Worm (Caenorhabditis elegans): ENCODE results near the gene unc-112.

unc-112 gene

ce11 chrV:14696604-14697307, at the start of gene unc-112:
TSS of gene unc-112 (minus strand) at chrV:14696654.
- TF ChIP-seq him-1 (tag; optimal IDR thresholded peaks at IDR 0.05) (peak; percentile 50), dao-5 (tag; optimal IDR thresholded peaks at IDR 0.05) (no peak), W03F9.2 (tag; optimal IDR thresholded peaks at IDR 0.05) (peak; percentile 77)

ce11 chrV:14744824-14745223, 48.4 kb upstream of the unc-112 start:
- TF ChIP-seq W03F9.2 (tag; optimal IDR thresholded peaks at IDR 0.05): no peak
- no peak for TF ChIP-seq dao-5 (tag; optimal IDR thresholded peaks at IDR 0.05)
- no peak for TF ChIP-seq him-1 (tag; optimal IDR thresholded peaks at IDR 0.05)

DNA sequence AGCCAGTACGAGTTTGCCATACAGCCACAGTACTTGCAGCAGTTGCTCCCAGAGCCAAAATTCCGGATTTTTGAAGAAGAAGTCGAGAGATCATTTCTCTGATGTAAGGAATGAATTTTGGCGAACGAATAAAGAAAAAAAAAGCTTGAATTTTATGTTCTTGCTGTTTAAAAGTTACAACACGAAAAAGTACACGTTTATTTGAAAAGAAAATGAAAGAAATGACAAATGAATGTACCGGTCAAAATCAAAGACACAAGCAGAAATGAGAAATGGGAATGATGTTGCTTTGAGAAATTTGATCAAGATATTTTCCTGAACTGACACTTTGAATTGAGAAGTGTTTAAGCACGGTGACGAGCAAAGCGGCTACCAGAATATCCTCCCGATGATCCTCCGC, 44.8 kb upstream of the unc-112 start, which contains the start of gene Y50E8A.6:
Gene Y50E8A.6 (minus strand): TSS at position 101 of the 400 bp plus-strand sequence.
- no peak for TF ChIP-seq him-1 (tag; optimal IDR thresholded peaks at IDR 0.05)
- no peak for TF ChIP-seq W03F9.2 (tag; optimal IDR thresholded peaks at IDR 0.05)
- no peak for TF ChIP-seq dao-5 (tag; optimal IDR thresholded peaks at IDR 0.05)

DNA sequence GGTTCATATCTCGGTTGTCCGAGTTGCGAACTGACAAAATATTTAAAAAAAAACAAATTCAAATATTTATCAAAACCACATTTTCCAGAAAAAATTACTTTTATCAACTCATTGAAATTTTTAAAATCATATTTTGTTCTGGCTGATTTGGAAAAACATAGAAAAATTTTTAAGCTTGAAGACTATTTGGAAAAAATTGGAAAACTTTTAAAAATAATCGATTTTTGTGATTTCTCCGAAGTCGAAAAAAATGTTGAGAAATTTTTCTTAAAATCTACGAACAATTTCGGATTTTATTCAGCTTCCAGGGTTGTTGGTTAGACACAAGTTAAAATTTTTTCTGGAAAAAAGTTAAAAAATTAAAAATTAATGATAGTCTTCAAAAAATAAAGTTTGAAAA, 40.4 kb upstream of the unc-112 start, which contains the start of gene Y50E8A.5:
Gene Y50E8A.5 (minus strand): TSS at position 101 of the 400 bp plus-strand sequence.
- TF ChIP-seq W03F9.2 (tag; optimal IDR thresholded peaks at IDR 0.05) (no peak), him-1 (tag; optimal IDR thresholded peaks at IDR 0.05) (no peak), dao-5 (tag; optimal IDR thresholded peaks at IDR 0.05) (no peak)

DNA sequence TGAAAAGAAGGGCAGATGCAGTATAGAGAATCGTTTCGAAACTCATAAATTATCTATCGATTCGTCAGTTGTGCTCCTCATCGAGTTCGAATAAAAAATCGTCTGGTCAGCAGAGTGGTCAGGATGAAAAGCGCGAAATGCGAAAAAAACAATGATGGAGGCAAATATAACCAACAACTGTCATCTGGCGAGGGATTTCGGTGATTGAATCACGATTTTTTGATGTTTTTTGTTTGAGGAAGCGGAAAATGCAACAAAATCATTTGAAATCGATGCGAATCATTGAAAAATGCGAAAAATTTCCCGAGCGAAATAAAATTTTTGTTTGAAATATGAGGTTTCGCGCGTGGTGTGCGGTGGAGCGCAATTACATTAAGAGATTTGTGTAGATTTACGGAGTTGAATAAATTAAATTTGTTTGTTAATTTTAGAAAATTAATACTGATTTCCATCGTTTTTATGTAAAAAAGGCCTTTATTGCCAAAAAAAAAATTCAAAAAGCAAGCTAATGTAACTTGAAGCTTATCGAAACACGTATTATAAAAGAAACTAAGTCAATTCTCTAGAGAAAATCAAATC, 37.8 kb upstream of the unc-112 start, which contains the start of gene unc-61:
Gene unc-61 (minus strand): TSS at position 51 of the 579 bp plus-strand sequence.
- TF ChIP-seq dao-5 (tag; optimal IDR thresholded peaks at IDR 0.05) (no peak), W03F9.2 (tag; optimal IDR thresholded peaks at IDR 0.05) (no peak), him-1 (tag; optimal IDR thresholded peaks at IDR 0.05) (no peak)

DNA sequence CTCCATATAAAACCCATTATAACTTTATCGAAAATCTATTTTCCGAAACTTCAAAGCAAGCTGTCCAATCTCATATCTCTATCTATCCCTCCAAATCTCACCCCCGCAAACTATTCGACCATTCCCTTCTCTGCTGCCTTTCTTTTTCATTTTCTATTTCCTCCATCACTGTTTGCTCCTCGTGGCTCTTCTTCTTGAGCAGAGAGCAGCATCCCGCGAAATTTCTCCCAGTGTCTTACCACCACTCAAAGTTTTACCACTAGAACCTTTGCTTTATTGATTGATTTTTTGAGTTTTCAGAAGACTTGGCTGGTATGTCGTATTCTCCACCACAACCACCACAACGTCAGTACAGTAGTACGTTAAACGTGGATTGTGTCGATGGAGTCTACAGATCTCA, 32.9 kb upstream of the unc-112 start, which contains the start of gene oig-3:
Gene oig-3 (plus strand): TSS at position 301 of the 400 bp plus-strand sequence.
- TF ChIP-seq him-1 (tag; optimal IDR thresholded peaks at IDR 0.05) (no peak), dao-5 (tag; optimal IDR thresholded peaks at IDR 0.05) (no peak), W03F9.2 (tag; optimal IDR thresholded peaks at IDR 0.05) (no peak)

- TF ChIP-seq him-1 (tag; optimal IDR thresholded peaks at IDR 0.05): no peak
- TF ChIP-seq dao-5 (tag; optimal IDR thresholded peaks at IDR 0.05): no peak
- TF ChIP-seq W03F9.2 (tag; optimal IDR thresholded peaks at IDR 0.05): no peak
Observed at ce11 chrV:14728754-14729153, 32.3 kb upstream of the unc-112 start, which contains the start of gene Y50E8A.2. TSS of gene Y50E8A.2 (minus strand) at chrV:14728854.

DNA sequence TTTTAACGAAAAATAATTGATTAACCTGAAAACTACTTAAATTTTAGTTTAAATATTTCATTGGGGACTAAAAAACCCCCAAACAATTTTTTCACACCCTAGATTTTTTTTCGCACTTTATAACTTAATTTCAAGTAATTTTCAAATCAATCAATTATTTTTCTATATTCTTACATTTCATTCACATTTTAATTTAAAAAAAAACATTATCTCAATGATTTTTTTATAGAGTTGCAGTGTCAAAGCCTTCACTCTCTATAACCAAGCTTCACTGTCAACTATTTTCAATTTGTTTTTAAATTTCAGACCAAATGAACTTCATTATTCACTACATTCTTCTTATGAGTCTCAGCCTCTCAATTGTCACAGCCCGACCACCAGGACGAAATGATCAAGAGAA, 30.1 kb upstream of the unc-112 start, which contains the start of gene Y50E8A.1:
Gene Y50E8A.1 (plus strand): TSS at position 301 of the 400 bp plus-strand sequence.
- TF ChIP-seq W03F9.2 (tag; optimal IDR thresholded peaks at IDR 0.05): no peak
- TF ChIP-seq dao-5 (tag; optimal IDR thresholded peaks at IDR 0.05): no peak
- TF ChIP-seq him-1 (tag; optimal IDR thresholded peaks at IDR 0.05): no peak

DNA sequence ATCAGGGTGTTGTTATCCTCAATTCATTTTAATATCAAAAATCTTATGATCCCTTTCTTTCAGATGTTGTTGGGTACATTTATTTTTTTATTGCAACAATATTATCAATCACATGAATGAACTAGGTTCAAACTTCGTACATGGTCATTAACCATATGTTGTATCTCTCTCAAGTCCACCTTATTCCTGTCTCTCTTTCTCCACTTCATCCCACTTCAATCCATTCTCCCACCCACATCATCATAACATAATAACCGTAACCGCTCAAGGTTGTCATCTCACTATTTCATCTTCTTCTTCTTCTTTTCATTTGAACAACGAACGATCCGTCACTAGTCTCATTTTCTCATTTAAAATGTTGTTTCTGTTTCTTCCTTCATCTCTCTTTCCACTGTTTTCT, 29.0 kb upstream of the unc-112 start:
- TF ChIP-seq him-1 (tag; optimal IDR thresholded peaks at IDR 0.05) (no peak), dao-5 (tag; optimal IDR thresholded peaks at IDR 0.05) (no peak), W03F9.2 (tag; optimal IDR thresholded peaks at IDR 0.05) (no peak)

DNA sequence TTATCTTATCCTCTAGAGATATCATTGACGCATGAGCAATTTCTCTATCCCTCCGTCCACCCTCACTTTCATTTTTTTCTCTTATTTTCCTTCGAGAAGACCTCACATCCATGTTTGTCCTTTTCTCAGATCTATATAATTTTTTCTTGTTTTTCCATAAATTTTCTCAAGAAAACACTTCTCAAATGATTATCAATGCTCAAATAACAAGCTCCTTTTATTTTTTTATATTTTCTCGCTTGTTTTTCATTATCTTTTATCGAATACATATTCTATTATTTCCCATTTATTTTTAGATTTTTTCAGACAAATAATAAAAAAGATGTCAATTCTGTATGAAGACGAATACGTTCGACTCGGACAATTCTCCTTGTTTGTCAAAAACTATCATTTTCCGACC, 26.6 kb upstream of the unc-112 start, which contains the start of gene R08A2.7:
Gene R08A2.7 (plus strand): TSS at position 301 of the 400 bp plus-strand sequence.
- no peak for TF ChIP-seq dao-5 (tag; optimal IDR thresholded peaks at IDR 0.05)
- no peak for TF ChIP-seq W03F9.2 (tag; optimal IDR thresholded peaks at IDR 0.05)
- TF ChIP-seq him-1 (tag; optimal IDR thresholded peaks at IDR 0.05): no peak

DNA sequence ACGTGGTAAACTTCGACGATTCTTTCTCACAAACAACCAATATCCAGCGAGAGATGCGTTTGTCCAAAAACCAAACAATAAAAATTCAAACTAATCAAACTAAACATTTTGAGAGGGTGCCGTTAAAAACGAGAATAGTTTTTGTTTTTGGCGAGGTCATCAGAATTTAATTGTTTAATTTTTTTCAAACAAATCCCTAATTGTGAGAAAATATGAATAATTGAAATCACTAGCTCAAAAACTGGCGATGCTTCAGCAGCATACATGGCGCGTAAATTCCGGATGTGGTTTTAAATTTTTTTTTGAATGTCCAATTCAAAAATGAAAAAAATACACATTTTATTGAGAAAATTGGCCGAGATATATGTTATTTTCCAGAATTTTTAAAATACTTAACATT, 23.0 kb upstream of the unc-112 start, which contains the start of gene R08A2.1:
Gene R08A2.1 (minus strand): TSS at position 101 of the 400 bp plus-strand sequence.
- TF ChIP-seq dao-5 (tag; optimal IDR thresholded peaks at IDR 0.05) (no peak), W03F9.2 (tag; optimal IDR thresholded peaks at IDR 0.05) (no peak), him-1 (tag; optimal IDR thresholded peaks at IDR 0.05) (no peak)

- TF ChIP-seq W03F9.2 (tag; optimal IDR thresholded peaks at IDR 0.05): no peak
Observed at ce11 chrV:14716114-14716513, 19.7 kb upstream of the unc-112 start, which contains the start of gene fbxa-147. TSS of gene fbxa-147 (plus strand) at chrV:14716499.

ce11 chrV:14715608-14716007, 19.2 kb upstream of the unc-112 start, which contains the start of gene R08A2.2:
TSS of gene R08A2.2 (minus strand) at chrV:14715708.
- TF ChIP-seq dao-5 (tag; optimal IDR thresholded peaks at IDR 0.05) (no peak), W03F9.2 (tag; optimal IDR thresholded peaks at IDR 0.05) (no peak), him-1 (tag; optimal IDR thresholded peaks at IDR 0.05) (no peak)

ce11 chrV:14712316-14712715, 15.9 kb upstream of the unc-112 start, which contains the start of gene R08A2.5:
TSS of gene R08A2.5 (plus strand) at chrV:14712616.
- TF ChIP-seq W03F9.2 (tag; optimal IDR thresholded peaks at IDR 0.05) (no peak), him-1 (tag; optimal IDR thresholded peaks at IDR 0.05) (no peak), dao-5 (tag; optimal IDR thresholded peaks at IDR 0.05) (no peak)

Measured in whole organism, L4/young adult.